Worm (Caenorhabditis elegans) whole organism, midembryonic: ENCODE measurements around the gene end-1.

Source experiments
- T22C8.4 ChIP-seq: fragments of 200-800 bp; sonication (Bioruptor generic); IDR thresholded peaks from 2 replicates; pipeline ENCODE4 v1.3.6; 2022; ENCODE audit warnings: missing genetic modification characterization, missing compliant biosample characterization
- cog-1 ChIP-seq: sonication (generic microtip); optimal IDR thresholded peaks from 2 replicates; lab custom pipeline; 2016; ENCODE audit warnings: missing genetic modification characterization, missing compliant biosample characterization
- flt-1 ChIP-seq: fragments of 200-800 bp; sonication (Bioruptor generic); IDR thresholded peaks from 2 replicates; pipeline ENCODE4 v1.3.6; 2022; ENCODE audit warnings: missing genetic modification characterization, missing compliant biosample characterization
- klf-2 ChIP-seq: fragments of 200-800 bp; sonication (Bioruptor generic); conservative IDR thresholded peaks from 2 replicates; pipeline ENCODE4 v1.3.6; 2022; ENCODE audit warnings: missing genetic modification reagents, missing genetic modification characterization, missing compliant biosample characterization
- med-1 ChIP-seq: sonication (generic microtip); optimal IDR thresholded peaks from 2 replicates; lab custom pipeline; 2017; ENCODE audit warnings: missing genetic modification characterization, mild to moderate bottlenecking, missing compliant biosample characterization, antibody characterized with exemption, missing genetic modification reagents; ENCODE audit not compliant: insufficient read depth
- ref-1 ChIP-seq: fragments of 200-800 bp; sonication (Bioruptor generic); conservative IDR thresholded peaks from 2 replicates; pipeline ENCODE4 v1.3.6; 2022; ENCODE audit warnings: missing genetic modification reagents, missing genetic modification characterization, missing compliant biosample characterization
- tab-1 ChIP-seq: fragments of 200-800 bp; sonication (Bioruptor generic); IDR thresholded peaks from 2 replicates; pipeline ENCODE4 v1.3.6; 2022; ENCODE audit warnings: missing genetic modification characterization, missing compliant biosample characterization
- ztf-23 ChIP-seq: fragments of 200-800 bp; sonication (Bioruptor generic); IDR thresholded peaks from 2 replicates; pipeline ENCODE4 v1.3.6; 2022; ENCODE audit warnings: missing genetic modification reagents, missing genetic modification characterization, missing compliant biosample characterization
- ztf-29 ChIP-seq: fragments of 200-800 bp; sonication (Bioruptor generic); IDR thresholded peaks from 2 replicates; pipeline ENCODE4 v1.3.6; 2022; ENCODE audit warnings: missing genetic modification reagents, missing genetic modification characterization, missing compliant biosample characterization

The end-1 gene

ce11 chrV:13984828-13985227 is at the start of gene end-1:
Gene end-1, plus strand, starts transcription at chrV:13985128.
- TF ChIP-seq ztf-23 (GFP tag; lab: Robert Waterston, UW) (no peak), T22C8.4 (GFP tag; lab: Robert Waterston, UW) (no peak), flt-1 (GFP tag; lab: Robert Waterston, UW) (no peak), ref-1 (GFP tag; lab: Robert Waterston, UW) (no peak), tab-1 (GFP tag; lab: Robert Waterston, UW) (no peak), ztf-29 (GFP tag; lab: Robert Waterston, UW) (no peak), med-1 (GFP tag; lab: Kevin White, UChicago) (no peak)

ce11 chrV:13935423-13935822 is 49.5 kb upstream of the end-1 start:
- no peak for TF ChIP-seq T22C8.4 (GFP tag; lab: Robert Waterston, UW)
- TF ChIP-seq med-1 (GFP tag; lab: Kevin White, UChicago), result no peak
- no peak for TF ChIP-seq ztf-29 (GFP tag; lab: Robert Waterston, UW)
- no peak for TF ChIP-seq flt-1 (GFP tag; lab: Robert Waterston, UW)
- no peak for TF ChIP-seq ztf-23 (GFP tag; lab: Robert Waterston, UW)

ce11 chrV:13936052-13936451 is 48.9 kb upstream of the end-1 start:
- TF ChIP-seq ztf-29 (GFP tag; lab: Robert Waterston, UW), result no peak
- TF ChIP-seq med-1 (GFP tag; lab: Kevin White, UChicago), result no peak
- TF ChIP-seq cog-1, result no peak
- TF ChIP-seq klf-2, result no peak
- no peak for TF ChIP-seq T22C8.4 (GFP tag; lab: Robert Waterston, UW)
- TF ChIP-seq tab-1 (GFP tag; lab: Robert Waterston, UW), result no peak
- TF ChIP-seq flt-1 (GFP tag; lab: Robert Waterston, UW), result no peak
- TF ChIP-seq ztf-23 (GFP tag; lab: Robert Waterston, UW), result no peak
- no peak for TF ChIP-seq ref-1 (GFP tag; lab: Robert Waterston, UW)

DNA sequence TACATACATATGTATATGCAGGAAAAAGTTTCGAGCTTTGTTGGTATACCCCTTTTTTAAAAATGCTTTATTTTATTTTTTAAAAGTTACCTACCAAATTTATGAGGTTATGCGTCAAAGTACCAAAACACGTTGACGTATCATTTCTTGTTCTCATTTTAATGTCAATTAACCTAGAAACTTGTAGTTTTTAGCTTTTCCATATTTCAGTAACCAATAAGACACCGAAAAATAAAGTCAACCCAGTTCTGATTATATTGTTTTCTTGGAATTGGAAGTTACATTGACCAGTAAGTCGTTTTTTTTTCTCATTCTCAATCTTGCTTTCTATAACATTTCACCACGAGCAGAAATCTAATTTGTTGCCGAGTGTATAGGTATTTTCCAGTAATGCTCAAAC is 48.1 kb upstream of the end-1 start, which contains the start of gene srw-145:
Gene srw-145, plus strand, starts transcription at position 301 of the 400 bp plus-strand sequence.
- TF ChIP-seq klf-2, result no peak
- no peak for TF ChIP-seq flt-1 (GFP tag; lab: Robert Waterston, UW)
- TF ChIP-seq cog-1, result no peak
- no peak for TF ChIP-seq T22C8.4 (GFP tag; lab: Robert Waterston, UW)
- no peak for TF ChIP-seq tab-1 (GFP tag; lab: Robert Waterston, UW)
- no peak for TF ChIP-seq ref-1 (GFP tag; lab: Robert Waterston, UW)
- TF ChIP-seq ztf-23 (GFP tag; lab: Robert Waterston, UW), result no peak
- no peak for TF ChIP-seq med-1 (GFP tag; lab: Kevin White, UChicago)

- TF ChIP-seq T22C8.4 (GFP tag; lab: Robert Waterston, UW) (no peak), flt-1 (GFP tag; lab: Robert Waterston, UW) (no peak), ztf-23 (GFP tag; lab: Robert Waterston, UW) (no peak), tab-1 (GFP tag; lab: Robert Waterston, UW) (no peak), cog-1 (no peak), med-1 (GFP tag; lab: Kevin White, UChicago) (no peak), ztf-29 (GFP tag; lab: Robert Waterston, UW) (no peak), ref-1 (GFP tag; lab: Robert Waterston, UW) (no peak), klf-2 (no peak)
Observed at ce11 chrV:13942082-13942481, 42.8 kb upstream of the end-1 start, which contains the start of gene dpr-1. Gene dpr-1, minus strand, starts transcription at chrV:13942182.

ce11 chrV:13946385-13947019 is 38.4 kb upstream of the end-1 start, which contains the start of the genes srx-10 and clec-226:
Gene srx-10, minus strand, starts transcription at chrV:13946485.
Gene clec-226, plus strand, starts transcription at chrV:13946969.
- TF ChIP-seq ref-1 (GFP tag; lab: Robert Waterston, UW), result no peak
- no peak for TF ChIP-seq flt-1 (GFP tag; lab: Robert Waterston, UW)
- TF ChIP-seq klf-2, result no peak
- TF ChIP-seq tab-1 (GFP tag; lab: Robert Waterston, UW), result no peak
- no peak for TF ChIP-seq med-1 (GFP tag; lab: Kevin White, UChicago)
- TF ChIP-seq T22C8.4 (GFP tag; lab: Robert Waterston, UW), result no peak
- no peak for TF ChIP-seq cog-1
- no peak for TF ChIP-seq ztf-29 (GFP tag; lab: Robert Waterston, UW)
- no peak for TF ChIP-seq ztf-23 (GFP tag; lab: Robert Waterston, UW)

DNA sequence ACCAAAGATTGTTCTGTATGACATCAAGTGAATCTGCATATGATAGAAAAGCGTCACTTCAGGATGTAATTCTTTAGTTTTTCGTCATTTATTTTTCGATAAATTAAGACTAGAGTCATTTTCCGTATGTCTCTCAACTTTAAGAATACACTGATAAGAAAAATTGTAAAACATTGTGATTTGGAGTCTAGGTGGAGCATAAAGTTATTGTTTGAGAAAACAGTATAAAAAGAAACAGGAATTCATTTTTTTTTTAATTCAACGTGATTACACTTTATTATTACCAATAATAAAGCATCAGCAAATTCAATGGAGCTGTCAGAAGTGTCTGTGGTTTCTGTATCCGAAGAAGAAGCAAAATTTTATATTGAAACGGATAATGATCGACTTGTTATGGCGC is 35.9 kb upstream of the end-1 start, which contains the start of gene R10D12.6:
Gene R10D12.6, plus strand, starts transcription at position 301 of the 400 bp plus-strand sequence.
- TF ChIP-seq T22C8.4 (GFP tag; lab: Robert Waterston, UW), result no peak
- TF ChIP-seq tab-1 (GFP tag; lab: Robert Waterston, UW), result no peak
- no peak for TF ChIP-seq klf-2
- TF ChIP-seq cog-1, result no peak
- TF ChIP-seq flt-1 (GFP tag; lab: Robert Waterston, UW), result no peak
- no peak for TF ChIP-seq ref-1 (GFP tag; lab: Robert Waterston, UW)
- no peak for TF ChIP-seq ztf-23 (GFP tag; lab: Robert Waterston, UW)
- TF ChIP-seq ztf-29 (GFP tag; lab: Robert Waterston, UW), result no peak
- no peak for TF ChIP-seq med-1 (GFP tag; lab: Kevin White, UChicago)

DNA sequence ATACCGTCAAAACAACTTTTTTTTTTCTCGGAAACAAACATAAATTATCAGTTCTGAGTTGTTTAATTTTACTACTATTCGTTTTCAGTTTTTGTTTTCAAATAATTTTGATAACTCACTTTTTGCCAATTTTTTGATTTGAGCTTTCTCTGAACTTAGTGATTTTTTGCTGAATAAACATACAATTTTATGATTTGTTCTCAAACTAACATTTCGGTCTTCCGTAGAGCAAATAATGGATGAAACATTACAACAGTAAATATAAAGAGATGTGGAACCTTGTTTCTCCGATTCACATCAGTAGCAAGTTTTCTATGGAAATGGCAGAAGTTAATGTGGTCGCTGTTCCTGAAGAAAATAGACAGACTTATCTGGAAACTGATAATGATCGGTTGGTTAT is 35.2 kb upstream of the end-1 start, which contains the start of gene R10D12.7:
Gene R10D12.7, plus strand, starts transcription at position 301 of the 400 bp plus-strand sequence.
- TF ChIP-seq tab-1 (GFP tag; lab: Robert Waterston, UW), result no peak
- TF ChIP-seq ref-1 (GFP tag; lab: Robert Waterston, UW), result no peak
- TF ChIP-seq T22C8.4 (GFP tag; lab: Robert Waterston, UW), result no peak
- no peak for TF ChIP-seq flt-1 (GFP tag; lab: Robert Waterston, UW)
- TF ChIP-seq ztf-29 (GFP tag; lab: Robert Waterston, UW), result no peak
- no peak for TF ChIP-seq ztf-23 (GFP tag; lab: Robert Waterston, UW)
- no peak for TF ChIP-seq klf-2
- TF ChIP-seq med-1 (GFP tag; lab: Kevin White, UChicago), result no peak
- TF ChIP-seq cog-1, result no peak

- TF ChIP-seq flt-1 (GFP tag; lab: Robert Waterston, UW), result no peak
- no peak for TF ChIP-seq ztf-29 (GFP tag; lab: Robert Waterston, UW)
- TF ChIP-seq cog-1, result no peak
- no peak for TF ChIP-seq klf-2
- no peak for TF ChIP-seq T22C8.4 (GFP tag; lab: Robert Waterston, UW)
Observed at ce11 chrV:13953191-13953590, 31.7 kb upstream of the end-1 start, which contains the start of gene R10D12.8. Gene R10D12.8, minus strand, starts transcription at chrV:13953291.
